Fruit fly (Drosophila melanogaster) whole organism, pupa: ENCODE measurements around the gene CG13300.

Experiments used
- CG8301 ChIP-seq: fragments of 200-800 bp; sonication (Bioruptor generic); optimal IDR thresholded peaks from 2 replicates; lab custom pipeline; 2018; ENCODE audit warnings: missing biosample characterization, mild to moderate bottlenecking, missing genetic modification characterization
- EcR ChIP-seq: fragments of 200-800 bp; sonication (Bioruptor generic); optimal IDR thresholded peaks from 3 replicates; lab custom pipeline; 2019; ENCODE audit warnings: missing biosample characterization, missing genetic modification characterization, mild to moderate bottlenecking, moderate library complexity, missing genetic modification reagents

dm6 chr3L:6364217-6364616 lies 12.0 kb upstream of the CG13300 start:
- TF ChIP-seq EcR (GFP tag; lab: Kevin White, UChicago) (no peak), CG8301 (no peak)
